Worm (Caenorhabditis elegans) whole organism, L4 larva: Measurements from ENCODE around the gene Y48A6B.7.

Experiments
- R02D3.7 ChIP-seq: fragments of 150-350 bp; sonication (generic microtip); optimal IDR thresholded peaks from 3 replicates; lab custom pipeline; 2014; ENCODE audit warnings: missing biosample characterization, missing genetic modification characterization
- ZK546.5 ChIP-seq, 2 experiments: sonication (generic microtip); optimal IDR thresholded peaks; 2 replicates each; lab custom pipeline; 2017; ENCODE audit warnings: missing biosample characterization in 2 of 2, missing genetic modification characterization in 2 of 2
- aha-1 ChIP-seq: fragments of 150-350 bp; peaks from one replicate; lab custom pipeline; 2014; ENCODE audit warnings: missing biosample characterization, missing genetic modification characterization
- daf-19 ChIP-seq: fragments of 200-800 bp; sonication (Bioruptor generic); conservative IDR thresholded peaks from 2 replicates; pipeline ENCODE4 v1.3.6; 2022; ENCODE audit warnings: missing genetic modification characterization, missing compliant biosample characterization
- dmd-8 ChIP-seq: fragments of 200-800 bp; sonication (Bioruptor generic); IDR thresholded peaks from 2 replicates; pipeline ENCODE4 v1.3.6; 2022; ENCODE audit warnings: missing genetic modification characterization, missing compliant biosample characterization
- duxl-1 ChIP-seq: sonication (generic microtip); optimal IDR thresholded peaks from 2 replicates; lab custom pipeline; 2016; ENCODE audit warnings: mild to moderate bottlenecking, missing genetic modification characterization, moderate library complexity, missing compliant biosample characterization; ENCODE audit not compliant: poor library complexity
- lsy-2 ChIP-seq, 2 experiments: fragments of 150-350 bp in 1 of 2; sonication (generic microtip) in 1 of 2; optimal IDR thresholded peaks; 2 replicates each; lab custom pipeline; 2014 to 2017; ENCODE audit warnings: missing biosample characterization in 2 of 2, missing genetic modification characterization in 2 of 2
- mdl-1 ChIP-seq, 2 experiments: fragments of 150-350 bp in 1 of 2; sonication (generic microtip) in 1 of 2; optimal IDR thresholded peaks; 2 replicates each; lab custom pipeline; 2014 to 2017; ENCODE audit warnings: missing biosample characterization in 2 of 2, missing genetic modification characterization in 2 of 2
- nhr-11 ChIP-seq: fragments of 150-350 bp; optimal IDR thresholded peaks from 2 replicates; lab custom pipeline; 2014; ENCODE audit warnings: missing biosample characterization, missing genetic modification characterization
- nhr-28 ChIP-seq: fragments of 150-350 bp; optimal IDR thresholded peaks from 2 replicates; lab custom pipeline; 2014; ENCODE audit warnings: missing biosample characterization, missing genetic modification characterization
- nhr-76 ChIP-seq: fragments of 150-350 bp; optimal IDR thresholded peaks from 2 replicates; lab custom pipeline; 2014; ENCODE audit warnings: missing biosample characterization, missing genetic modification characterization
- pha-4 ChIP-seq, 2 experiments: fragments of 150-350 bp in 1 of 2; fragments of 200-800 bp in 1 of 2; sonication (Bioruptor generic) in 1 of 2; IDR thresholded peaks in 1 of 2; optimal IDR thresholded peaks in 1 of 2; 2 replicates each; pipeline versions ENCODE4 v1.3.6 to Lab custom; 2014 to 2022; ENCODE audit warnings: missing genetic modification characterization in 2 of 2, missing genetic modification reagents in 2 of 2, missing biosample characterization in 1 of 2, missing compliant biosample characterization in 1 of 2
- pqm-1 ChIP-seq: sonication (generic microtip); optimal IDR thresholded peaks from 2 replicates; lab custom pipeline; 2017; ENCODE audit warnings: missing biosample characterization, missing genetic modification characterization
- snpc-4 ChIP-seq: fragments of 150-350 bp; optimal IDR thresholded peaks from 2 replicates; lab custom pipeline; 2014; ENCODE audit warnings: missing biosample characterization, missing genetic modification characterization

- TF ChIP-seq nhr-11 = no peak
- TF ChIP-seq lsy-2 (tag; optimal IDR thresholded peaks at IDR 0.05; lab: Kevin White, UChicago) = no peak
- no peak for TF ChIP-seq daf-19 (GFP tag; lab: Robert Waterston, UW)
- no peak for TF ChIP-seq aha-1 (tag; lab: Kevin White, UChicago)
- no peak for TF ChIP-seq ZK546.5 (tag; optimal IDR thresholded peaks at IDR 0.05; lab: Kevin White, UChicago)
- no peak for TF ChIP-seq nhr-76 (tag; lab: Kevin White, UChicago)
- no peak for TF ChIP-seq snpc-4
- TF ChIP-seq mdl-1 (tag; optimal IDR thresholded peaks at IDR 0.05; lab: Kevin White, UChicago) = no peak
- no peak for TF ChIP-seq pqm-1
- TF ChIP-seq dmd-8 (GFP tag; lab: Robert Waterston, UW) = no peak
- TF ChIP-seq pha-4 (GFP tag; IDR thresholded peaks at IDR 0.05; lab: Robert Waterston, UW) = no peak
- no peak for TF ChIP-seq pha-4 (tag; optimal IDR thresholded peaks at IDR 0.05; lab: Kevin White, UChicago)
- TF ChIP-seq duxl-1 (tag; lab: Kevin White, UChicago) = no peak
- TF ChIP-seq R02D3.7 (tag; lab: Kevin White, UChicago) = no peak
- TF ChIP-seq nhr-28 (tag; lab: Kevin White, UChicago) = no peak
Observed at ce11 chrIII:10985559-10986036, 40.8 kb downstream of the Y48A6B.7 start, which contains the start of gene col-93.
